Fruit fly (Drosophila melanogaster) whole organism, embryonic: Measurements from ENCODE around the gene Capr.

Experiments used
- Bgb ChIP-seq: fragments of 200-800 bp; sonication (Bioruptor generic); IDR thresholded peaks from 2 replicates; pipeline ENCODE4 v1.3.6; 2022; ENCODE audit warnings: missing biosample characterization, missing genetic modification characterization; ENCODE audit not compliant: partially characterized antibody
- CG10267 ChIP-seq: fragments of 200-800 bp; sonication (Bioruptor generic); optimal IDR thresholded peaks from 2 replicates; lab custom pipeline; 2018; ENCODE audit warnings: missing biosample characterization, mild to moderate bottlenecking, missing genetic modification characterization, moderate library complexity
- CG11504 ChIP-seq: fragments of 200-800 bp; sonication (Bioruptor generic); optimal IDR thresholded peaks from 3 replicates; lab custom pipeline; 2019; ENCODE audit warnings: missing biosample characterization, mild to moderate bottlenecking, missing genetic modification characterization, moderate library complexity
- CG13287 ChIP-seq: fragments of 200-800 bp; sonication (Bioruptor generic); IDR thresholded peaks from 2 replicates; pipeline ENCODE4 v1.3.6; 2022; ENCODE audit warnings: missing biosample characterization, missing genetic modification characterization; ENCODE audit not compliant: partially characterized antibody
- CG13624 ChIP-seq: fragments of 200-800 bp; sonication (Bioruptor generic); optimal IDR thresholded peaks from 2 replicates; lab custom pipeline; 2016; ENCODE audit warnings: missing biosample characterization, missing genetic modification characterization
- CG14441 ChIP-seq: fragments of 200-800 bp; sonication (Bioruptor generic); IDR thresholded peaks from 2 replicates; pipeline ENCODE4 v1.3.6; 2022; ENCODE audit warnings: missing biosample characterization, missing genetic modification characterization
- CG15514 ChIP-seq: fragments of 200-800 bp; sonication (Bioruptor generic); optimal IDR thresholded peaks from 3 replicates; lab custom pipeline; 2017; ENCODE audit warnings: missing biosample characterization, missing genetic modification characterization, mild to moderate bottlenecking, moderate library complexity, missing genetic modification reagents
- CG1603 ChIP-seq: fragments of 200-800 bp; sonication (Bioruptor generic); optimal IDR thresholded peaks from 2 replicates; lab custom pipeline; 2019; ENCODE audit warnings: missing biosample characterization, mild to moderate bottlenecking, missing genetic modification characterization, moderate library complexity
- CG17829 ChIP-seq: fragments of 200-800 bp; optimal IDR thresholded peaks from 2 replicates; lab custom pipeline; 2019; ENCODE audit warnings: missing biosample characterization, mild to moderate bottlenecking, missing genetic modification characterization, moderate library complexity
- CG18011 ChIP-seq: fragments of 200-800 bp; sonication (Bioruptor generic); optimal IDR thresholded peaks from 2 replicates; lab custom pipeline; 2017; ENCODE audit warnings: missing biosample characterization, missing genetic modification characterization, mild to moderate bottlenecking, moderate library complexity, missing genotype
- CG31388 ChIP-seq: fragments of 200-800 bp; sonication (Bioruptor generic); optimal IDR thresholded peaks from 2 replicates; lab custom pipeline; 2016; ENCODE audit warnings: missing biosample characterization, missing genetic modification characterization
- CG34224 ChIP-seq: fragments of 200-800 bp; sonication (Bioruptor generic); IDR thresholded peaks from 3 replicates; pipeline ENCODE4 v1.3.6; 2022; ENCODE audit warnings: missing biosample characterization, missing genetic modification characterization; ENCODE audit not compliant: partially characterized antibody
- CG3995 ChIP-seq: fragments of 200-800 bp; sonication (Bioruptor generic); optimal IDR thresholded peaks from 3 replicates; lab custom pipeline; 2016; ENCODE audit warnings: missing biosample characterization, missing genetic modification characterization
- CG4617 ChIP-seq: fragments of 200-800 bp; sonication (Bioruptor generic); optimal IDR thresholded peaks from 3 replicates; lab custom pipeline; 2016; ENCODE audit warnings: missing biosample characterization, missing genetic modification characterization, borderline replicate concordance
- CG4730 ChIP-seq: fragments of 200-800 bp; sonication (Bioruptor generic); IDR thresholded peaks from 2 replicates; pipeline ENCODE4 v1.3.6; 2022; ENCODE audit warnings: missing biosample characterization, missing genetic modification characterization
- CG5180 ChIP-seq: fragments of 200-800 bp; sonication (Bioruptor generic); optimal IDR thresholded peaks from 3 replicates; lab custom pipeline; 2017; ENCODE audit warnings: missing biosample characterization, missing genetic modification characterization, mild to moderate bottlenecking, moderate library complexity, missing genetic modification reagents
- CG9797 ChIP-seq: fragments of 200-800 bp; sonication (Bioruptor generic); optimal IDR thresholded peaks from 3 replicates; lab custom pipeline; 2018; ENCODE audit warnings: missing biosample characterization, mild to moderate bottlenecking, missing genetic modification characterization
- CTCF ChIP-seq: fragments of 200-800 bp; sonication (Bioruptor generic); optimal IDR thresholded peaks from 2 replicates; lab custom pipeline; 2017; ENCODE audit warnings: missing biosample characterization, mild to moderate bottlenecking, missing genetic modification characterization, moderate library complexity
- Deaf1 ChIP-seq: fragments of 200-800 bp; optimal IDR thresholded peaks from 3 replicates; lab custom pipeline; 2019; ENCODE audit warnings: missing biosample characterization, mild to moderate bottlenecking, missing genetic modification characterization, moderate library complexity
- Dll ChIP-seq: fragments of 200-800 bp; sonication (Bioruptor generic); IDR thresholded peaks from 4 replicates; pipeline ENCODE4 v1.3.6; 2022; ENCODE audit warnings: missing biosample characterization, missing genetic modification characterization; ENCODE audit not compliant: partially characterized antibody
- Dp ChIP-seq: fragments of 200-800 bp; sonication (Bioruptor generic); optimal IDR thresholded peaks from 2 replicates; lab custom pipeline; 2018; ENCODE audit warnings: missing biosample characterization, mild to moderate bottlenecking, missing genetic modification characterization, moderate library complexity
- Eip74EF ChIP-seq, 2 experiments: fragments of 200-800 bp in 1 of 2; fragments of >200 bp in 1 of 2; sonication (Bioruptor generic) in 1 of 2; optimal IDR thresholded peaks; 2 replicates each; lab custom pipeline; 2017 to 2019; ENCODE audit warnings: missing biosample characterization in 2 of 2, missing genetic modification characterization in 2 of 2, mild to moderate bottlenecking in 1 of 2, moderate library complexity in 1 of 2
- HmgZ ChIP-seq: fragments of 200-800 bp; sonication (Bioruptor generic); optimal IDR thresholded peaks from 2 replicates; lab custom pipeline; 2018; ENCODE audit warnings: missing biosample characterization, mild to moderate bottlenecking, missing genetic modification characterization
- MBD-R2 ChIP-seq: fragments of 200-800 bp; sonication (Bioruptor generic); IDR thresholded peaks from 2 replicates; pipeline ENCODE4 v1.3.6; 2022; ENCODE audit warnings: missing biosample characterization, missing genetic modification characterization
- MESR4 ChIP-seq: fragments of 200-800 bp; sonication (Bioruptor generic); optimal IDR thresholded peaks from 2 replicates; lab custom pipeline; 2018; ENCODE audit warnings: missing biosample characterization, mild to moderate bottlenecking, missing genetic modification characterization, moderate library complexity
- NfI ChIP-seq: fragments of 200-800 bp; sonication (Bioruptor generic); optimal IDR thresholded peaks from 3 replicates; lab custom pipeline; 2018; ENCODE audit warnings: missing biosample characterization, mild to moderate bottlenecking, missing genetic modification characterization, moderate library complexity
- Scr ChIP-seq: fragments of 200-800 bp; sonication (Bioruptor generic); IDR thresholded peaks from 2 replicates; pipeline ENCODE4 v1.3.6; 2022; ENCODE audit warnings: missing biosample characterization, missing genetic modification characterization; ENCODE audit not compliant: partially characterized antibody
- Ssrp ChIP-seq: fragments of 200-800 bp; sonication (Bioruptor generic); optimal IDR thresholded peaks from 2 replicates; lab custom pipeline; 2018; ENCODE audit warnings: missing biosample characterization, mild to moderate bottlenecking, missing genetic modification characterization, moderate library complexity
- TFAM ChIP-seq: fragments of 200-800 bp; sonication (Bioruptor generic); optimal IDR thresholded peaks from 2 replicates; lab custom pipeline; 2017; ENCODE audit warnings: missing biosample characterization, missing genetic modification characterization, inconsistent platforms
- YL-1 ChIP-seq: fragments of 200-800 bp; sonication (Bioruptor generic); optimal IDR thresholded peaks from 3 replicates; lab custom pipeline; 2017; ENCODE audit warnings: missing biosample characterization, mild to moderate bottlenecking, missing genetic modification characterization
- amos ChIP-seq: fragments of 200-800 bp; sonication (Bioruptor generic); IDR thresholded peaks from 2 replicates; pipeline ENCODE4 v1.3.6; 2022; ENCODE audit warnings: missing biosample characterization, missing genetic modification characterization; ENCODE audit not compliant: partially characterized antibody
- bsh ChIP-seq, 2 experiments: fragments of 200-800 bp; sonication (Bioruptor generic); optimal IDR thresholded peaks; 2 replicates each; lab custom pipeline; 2017 to 2018; ENCODE audit warnings: mild to moderate bottlenecking in 2 of 2, missing biosample characterization in 2 of 2, missing genetic modification characterization in 2 of 2, moderate library complexity in 1 of 2
- crp ChIP-seq, 2 experiments: fragments of 200-800 bp; sonication (Bioruptor generic); optimal IDR thresholded peaks; 2 replicates in 1 of 2; 3 replicates in 1 of 2; lab custom pipeline; 2017; ENCODE audit warnings: missing biosample characterization in 2 of 2, missing genetic modification characterization in 2 of 2, mild to moderate bottlenecking in 1 of 2, moderate library complexity in 1 of 2
- exex ChIP-seq: fragments of 200-800 bp; sonication (Bioruptor generic); optimal IDR thresholded peaks from 4 replicates; lab custom pipeline; 2018; ENCODE audit warnings: missing biosample characterization, mild to moderate bottlenecking, missing genetic modification characterization, moderate library complexity
- gfzf ChIP-seq: fragments of 200-800 bp; sonication (Bioruptor generic); optimal IDR thresholded peaks from 2 replicates; lab custom pipeline; 2016; ENCODE audit warnings: missing biosample characterization, mild to moderate bottlenecking, missing genetic modification characterization, moderate library complexity
- insv ChIP-seq, 2 experiments: fragments of 200-800 bp; sonication (Bioruptor generic); optimal IDR thresholded peaks; 3 replicates each; lab custom pipeline; 2016 to 2018; ENCODE audit warnings: missing biosample characterization in 2 of 2, missing genetic modification characterization in 2 of 2
- kay ChIP-seq: fragments of 200-800 bp; sonication (Bioruptor generic); optimal IDR thresholded peaks from 2 replicates; lab custom pipeline; 2016; ENCODE audit warnings: missing biosample characterization, missing genetic modification characterization
- mirr ChIP-seq: fragments of 200-800 bp; sonication (Bioruptor generic); optimal IDR thresholded peaks from 3 replicates; lab custom pipeline; 2018; ENCODE audit warnings: missing biosample characterization, mild to moderate bottlenecking, missing genetic modification characterization
- pzg ChIP-seq: fragments of 200-800 bp; sonication (Bioruptor generic); optimal IDR thresholded peaks from 3 replicates; lab custom pipeline; 2018; ENCODE audit warnings: missing biosample characterization, mild to moderate bottlenecking, missing genetic modification characterization, moderate library complexity
- stwl ChIP-seq: fragments of 200-800 bp; sonication (Bioruptor generic); optimal IDR thresholded peaks from 3 replicates; lab custom pipeline; 2018; ENCODE audit warnings: missing biosample characterization, mild to moderate bottlenecking, missing genetic modification characterization, moderate library complexity
- sug ChIP-seq: fragments of 200-800 bp; optimal IDR thresholded peaks from 2 replicates; lab custom pipeline; 2019; ENCODE audit warnings: missing biosample characterization, mild to moderate bottlenecking, missing genetic modification characterization, moderate library complexity
- trem ChIP-seq: fragments of 200-800 bp; optimal IDR thresholded peaks from 3 replicates; lab custom pipeline; 2019; ENCODE audit warnings: missing biosample characterization, mild to moderate bottlenecking, missing genetic modification characterization, moderate library complexity

Gene Capr

dm6 chr3L:18686220-18686801 lies 13.2 kb upstream of the Capr start, which contains the start of gene Cyp12c1 (continued):
- TF ChIP-seq CG1603 (tag; lab: Kevin White, UChicago) = peak; percentile 11
- TF ChIP-seq CG14441 (GFP tag; lab: Robert Waterston, UW) = 0 out of 2 replicates have a peak, but pooled peaks have one; percentile 22

dm6 chr3L:18683846-18684245 lies 10.7 kb upstream of the Capr start, which contains the start of gene Chmp1:
Chmp1 (minus strand) TSS chr3L:18684061.
- TF ChIP-seq Bgb (peak; percentile 53; the same call in 1 of the 2 replicates), CG17829 (tag; lab: Kevin White, UChicago) (no peak), amos (peak; percentile 47), CG10267 (tag; lab: Kevin White, UChicago) (peak; percentile 1), CG9797 (GFP tag; lab: Kevin White, UChicago) (peak; percentile 65), insv (GFP tag; optimal IDR thresholded peaks at IDR 0.05; lab: Kevin White, UChicago) (peak in 1 of 2 experiments; percentile 93), CG34224 (GFP tag; lab: Robert Waterston, UW) (peak; percentile 11; the same call in 1 of the 3 replicates), YL-1 (peak; percentile 85), mirr (GFP tag; lab: Kevin White, UChicago) (no peak), HmgZ (tag; lab: Kevin White, UChicago) (peak; percentile 14), stwl (tag; lab: Kevin White, UChicago) (peak; percentile 84), bsh (GFP tag; optimal IDR thresholded peaks at IDR 0.05; lab: Kevin White, UChicago) (no peak), gfzf (peak; percentile 63), CG13287 (peak; percentile 62), kay (GFP tag; lab: Kevin White, UChicago) (peak; percentile 94), NfI (GFP tag; lab: Kevin White, UChicago) (no peak), trem (tag; lab: Kevin White, UChicago) (peak; percentile 57), Dll (GFP tag; lab: Robert Waterston, UW) (0 out of 4 replicates have a peak, but pooled peaks have one; percentile 12), TFAM (no peak), CG5180 (GFP tag; lab: Kevin White, UChicago) (peak; percentile 86), Scr (GFP tag; lab: Robert Waterston, UW) (peak; percentile 36), Eip74EF (GFP tag; optimal IDR thresholded peaks at IDR 0.05; lab: Kevin White, UChicago) (no peak), Dp (GFP tag; lab: Kevin White, UChicago) (peak; percentile 9), CG3995 (GFP tag; lab: Kevin White, UChicago) (peak; percentile 75), CG13624 (GFP tag; lab: Kevin White, UChicago) (peak; percentile 8), CG18011 (GFP tag; lab: Kevin White, UChicago) (peak; percentile 47), CTCF (GFP tag; lab: Kevin White, UChicago) (peak; percentile 66), CG4730 (GFP tag; lab: Robert Waterston, UW) (no peak), Ssrp (tag; lab: Kevin White, UChicago) (no peak), MESR4 (GFP tag; lab: Kevin White, UChicago) (peak; percentile 90), CG1603 (tag; lab: Kevin White, UChicago) (peak; percentile 21), Deaf1 (no peak), CG31388 (GFP tag; lab: Kevin White, UChicago) (no peak), exex (no peak), CG11504 (tag; lab: Kevin White, UChicago) (peak; percentile 29), CG4617 (GFP tag; lab: Kevin White, UChicago) (peak; percentile 64), MBD-R2 (GFP tag; lab: Robert Waterston, UW) (peak; percentile 45; the same call in 1 of the 2 replicates), pzg (GFP tag; lab: Kevin White, UChicago) (peak; percentile 51), crp (GFP tag; optimal IDR thresholded peaks at IDR 0.05; lab: Kevin White, UChicago) (peak in 1 of 2 experiments; percentile 86), sug (no peak), CG15514 (GFP tag; lab: Kevin White, UChicago) (peak; percentile 66)
